Fruit fly (Drosophila melanogaster) S2 (cell line): ENCODE measurements around the gene SAK.

Experiments
- CG8478 ChIP-seq: fragments of >200 bp; optimal IDR thresholded peaks from 2 replicates; lab custom pipeline; 2018
- CTCF ChIP-seq, 2 experiments: fragments of >200 bp; optimal IDR thresholded peaks; 2 replicates each; lab custom pipeline; 2018

dm6 chr3L:21565126-21565525 lies 49.4 kb upstream of the SAK start, which contains the start of gene CG7634:
- no peak for TF ChIP-seq CG8478 (lab: Kevin White, UChicago)
- no peak for TF ChIP-seq CTCF (optimal IDR thresholded peaks at IDR 0.05; lab: Kevin White, UChicago)
